Worm (Caenorhabditis elegans) whole organism, L4 larva: ENCODE measurements around the gene haao-1.
A peak's percentile ranks its signal among the peaks of the same experiment; 100 is the strongest.

Experiments
- F10B5.3 ChIP-seq: sonication (generic microtip); optimal IDR thresholded peaks from 2 replicates; lab custom pipeline; 2016; ENCODE audit warnings: mild to moderate bottlenecking, missing genetic modification characterization, missing compliant biosample characterization
- F26F4.8 ChIP-seq: fragments of 200-800 bp; sonication (Bioruptor generic); conservative IDR thresholded peaks from 2 replicates; pipeline ENCODE4 v1.3.6; 2022; ENCODE audit warnings: missing genetic modification characterization, missing compliant biosample characterization
- F44E2.7 ChIP-seq: fragments of 200-800 bp; sonication (Bioruptor generic); IDR thresholded peaks from 2 replicates; pipeline ENCODE4 v2.1.2; 2022; ENCODE audit warnings: missing genetic modification characterization, missing compliant biosample characterization
- Y5F2A.4 ChIP-seq: fragments of 200-800 bp; sonication (Bioruptor generic); optimal IDR thresholded peaks from 2 replicates; lab custom pipeline; 2018; ENCODE audit warnings: mild to moderate bottlenecking, missing genetic modification characterization, missing compliant biosample characterization
- Y75B8A.6 ChIP-seq: fragments of 200-800 bp; sonication (Bioruptor generic); IDR thresholded peaks from 2 replicates; pipeline ENCODE4 v1.3.6; 2022; ENCODE audit warnings: missing genetic modification reagents, missing genetic modification characterization, missing compliant biosample characterization
- ZK337.2 ChIP-seq: fragments of 200-800 bp; sonication (Bioruptor generic); IDR thresholded peaks from 2 replicates; pipeline ENCODE4 v1.3.6; 2022; ENCODE audit warnings: missing genetic modification reagents, missing genetic modification characterization, missing compliant biosample characterization
- aha-1 ChIP-seq: fragments of 150-350 bp; peaks from one replicate; lab custom pipeline; 2014; ENCODE audit warnings: missing biosample characterization, missing genetic modification characterization
- arid-1 ChIP-seq: fragments of 200-800 bp; sonication (Bioruptor generic); conservative IDR thresholded peaks from 2 replicates; pipeline ENCODE4 v1.3.6; 2022; ENCODE audit warnings: missing genetic modification reagents, missing genetic modification characterization, missing compliant biosample characterization
- attf-4 ChIP-seq: sonication (generic microtip); optimal IDR thresholded peaks from 3 replicates; lab custom pipeline; 2017; ENCODE audit warnings: missing biosample characterization, missing genetic modification characterization
- ceh-20 ChIP-seq: fragments of 200-800 bp; sonication (Bioruptor generic); IDR thresholded peaks from 2 replicates; pipeline ENCODE4 v1.3.6; 2022; ENCODE audit warnings: missing genetic modification reagents, missing genetic modification characterization, missing compliant biosample characterization
- ceh-82 ChIP-seq: sonication (generic microtip); optimal IDR thresholded peaks from 2 replicates; lab custom pipeline; 2017; ENCODE audit warnings: missing biosample characterization, missing genetic modification characterization
- ctbp-1 ChIP-seq: fragments of 200-800 bp; sonication (Bioruptor generic); IDR thresholded peaks from 2 replicates; pipeline ENCODE4 v1.3.6; 2022; ENCODE audit warnings: missing genetic modification reagents, missing genetic modification characterization, missing compliant biosample characterization
- daf-16 ChIP-seq, 3 experiments: sonication (generic microtip); optimal IDR thresholded peaks; 2 replicates each; lab custom pipeline; 2016 to 2017; ENCODE audit warnings: missing genetic modification characterization in 3 of 3, missing genetic modification reagents in 3 of 3, mild to moderate bottlenecking in 2 of 3, missing compliant biosample characterization in 2 of 3, missing biosample characterization in 1 of 3, moderate library complexity in 1 of 3
- dmd-6 ChIP-seq: fragments of 200-800 bp; sonication (Bioruptor generic); IDR thresholded peaks from 2 replicates; pipeline ENCODE4 v1.3.6; 2022; ENCODE audit warnings: missing genetic modification reagents, missing genetic modification characterization, missing compliant biosample characterization
- dmd-8 ChIP-seq: fragments of 200-800 bp; sonication (Bioruptor generic); IDR thresholded peaks from 2 replicates; pipeline ENCODE4 v1.3.6; 2022; ENCODE audit warnings: missing genetic modification characterization, missing compliant biosample characterization
- dve-1 ChIP-seq: sonication (generic microtip); optimal IDR thresholded peaks from 2 replicates; lab custom pipeline; 2017; ENCODE audit warnings: antibody characterized with exemption, mild to moderate bottlenecking, missing genetic modification characterization, missing compliant biosample characterization; ENCODE audit not compliant: insufficient read depth
- egl-27 ChIP-seq: sonication (generic microtip); optimal IDR thresholded peaks from 3 replicates; lab custom pipeline; 2017; ENCODE audit warnings: missing biosample characterization, missing genetic modification reagents, missing genetic modification characterization
- egl-43 ChIP-seq: fragments of 200-800 bp; sonication (Bioruptor generic); IDR thresholded peaks from 2 replicates; pipeline ENCODE4 v1.3.6; 2022; ENCODE audit warnings: missing genetic modification reagents, missing genetic modification characterization, missing compliant biosample characterization
- fkh-10 ChIP-seq: fragments of 150-350 bp; optimal IDR thresholded peaks from 2 replicates; lab custom pipeline; 2014; ENCODE audit warnings: missing biosample characterization, missing genetic modification reagents, missing genetic modification characterization
- fos-1 ChIP-seq: fragments of 150-350 bp; optimal IDR thresholded peaks from 2 replicates; lab custom pipeline; 2014; ENCODE audit warnings: missing biosample characterization, missing genetic modification characterization
- hif-1 ChIP-seq, 2 experiments: sonication (generic microtip); optimal IDR thresholded peaks; 2 replicates each; lab custom pipeline; 2016 to 2017; ENCODE audit warnings: missing compliant biosample characterization in 2 of 2, missing genetic modification characterization in 2 of 2, missing genetic modification reagents in 2 of 2, missing genotype in 2 of 2, mild to moderate bottlenecking in 1 of 2
- hlh-30 ChIP-seq: sonication (generic microtip); optimal IDR thresholded peaks from 2 replicates; lab custom pipeline; 2017; ENCODE audit warnings: antibody characterized with exemption, mild to moderate bottlenecking, missing genetic modification characterization, missing compliant biosample characterization; ENCODE audit not compliant: insufficient read depth
- lin-1 ChIP-seq: fragments of 200-800 bp; sonication (Bioruptor generic); IDR thresholded peaks from 2 replicates; pipeline ENCODE4 v1.3.6; 2022; ENCODE audit warnings: missing genetic modification reagents, missing genetic modification characterization, missing compliant biosample characterization
- lin-15B ChIP-seq: fragments of 150-350 bp; sonication (generic microtip); optimal IDR thresholded peaks from 3 replicates; lab custom pipeline; 2014; ENCODE audit warnings: missing biosample characterization, missing genetic modification characterization
- lin-29 ChIP-seq: fragments of 200-800 bp; sonication (Bioruptor generic); IDR thresholded peaks from 2 replicates; pipeline ENCODE4 v1.3.6; 2022; ENCODE audit warnings: missing genetic modification reagents, missing genetic modification characterization, missing compliant biosample characterization
- lin-38 ChIP-seq: fragments of 200-800 bp; sonication (Bioruptor generic); IDR thresholded peaks from 2 replicates; pipeline ENCODE4 v1.3.6; 2022; ENCODE audit warnings: missing genetic modification reagents, missing genetic modification characterization, missing compliant biosample characterization
- madf-5 ChIP-seq, 2 experiments: fragments of 200-800 bp; sonication (Bioruptor generic); IDR thresholded peaks; 2 replicates each; pipeline ENCODE4 v1.3.6; 2022; ENCODE audit warnings: missing compliant biosample characterization in 2 of 2, missing genetic modification characterization in 2 of 2
- madf-9 ChIP-seq: fragments of 200-800 bp; sonication (Bioruptor generic); conservative IDR thresholded peaks from 2 replicates; pipeline ENCODE4 v1.3.6; 2022; ENCODE audit warnings: missing genetic modification reagents, missing genetic modification characterization, missing compliant biosample characterization
- mxl-2 ChIP-seq: fragments of 200-800 bp; sonication (Bioruptor generic); conservative IDR thresholded peaks from 2 replicates; pipeline ENCODE4 v1.3.6; 2022; ENCODE audit warnings: missing genetic modification reagents, missing genetic modification characterization, missing compliant biosample characterization
- mxl-3 ChIP-seq: fragments of 200-800 bp; sonication (Bioruptor generic); optimal IDR thresholded peaks from 2 replicates; lab custom pipeline; 2018; ENCODE audit warnings: mild to moderate bottlenecking, missing genetic modification characterization, missing compliant biosample characterization
- nhr-10 ChIP-seq: fragments of 150-350 bp; optimal IDR thresholded peaks from 2 replicates; lab custom pipeline; 2014; ENCODE audit warnings: missing biosample characterization, missing genetic modification characterization
- nhr-102 ChIP-seq: sonication (generic microtip); optimal IDR thresholded peaks from 2 replicates; lab custom pipeline; 2016; ENCODE audit warnings: mild to moderate bottlenecking, missing genetic modification characterization, moderate library complexity, missing compliant biosample characterization
- nhr-11 ChIP-seq: fragments of 150-350 bp; optimal IDR thresholded peaks from 2 replicates; lab custom pipeline; 2014; ENCODE audit warnings: missing biosample characterization, missing genetic modification characterization
- nhr-25 ChIP-seq: sonication (generic microtip); optimal IDR thresholded peaks from 2 replicates; lab custom pipeline; 2017; ENCODE audit warnings: missing genetic modification characterization, mild to moderate bottlenecking, missing compliant biosample characterization, antibody characterized with exemption, moderate library complexity, borderline replicate concordance; ENCODE audit not compliant: insufficient read depth
- nhr-41 ChIP-seq: fragments of 200-800 bp; sonication (Bioruptor generic); IDR thresholded peaks from 2 replicates; pipeline ENCODE4 v1.3.6; 2022; ENCODE audit warnings: missing genetic modification reagents, missing genetic modification characterization, missing compliant biosample characterization
- nhr-42 ChIP-seq: fragments of 200-800 bp; sonication (Bioruptor generic); IDR thresholded peaks from 2 replicates; pipeline ENCODE4 v1.3.6; 2022; ENCODE audit warnings: missing genetic modification characterization, missing compliant biosample characterization
- nhr-48 ChIP-seq: sonication (generic microtip); optimal IDR thresholded peaks from 2 replicates; lab custom pipeline; 2016; ENCODE audit warnings: mild to moderate bottlenecking, missing genetic modification characterization, missing compliant biosample characterization
- rbr-2 ChIP-seq: sonication (generic microtip); optimal IDR thresholded peaks from 2 replicates; lab custom pipeline; 2016; ENCODE audit warnings: missing genotype, missing genetic modification characterization, missing compliant biosample characterization
- saeg-2 ChIP-seq: fragments of 200-800 bp; sonication (Bioruptor generic); IDR thresholded peaks from 2 replicates; pipeline ENCODE4 v1.3.6; 2022; ENCODE audit warnings: missing genetic modification reagents, missing genetic modification characterization, missing compliant biosample characterization
- sdz-12 ChIP-seq: fragments of 200-800 bp; sonication (Bioruptor generic); optimal IDR thresholded peaks from 2 replicates; lab custom pipeline; 2018; ENCODE audit warnings: mild to moderate bottlenecking, missing genetic modification characterization, missing compliant biosample characterization
- set-16 ChIP-seq: fragments of 200-800 bp; sonication (Bioruptor generic); IDR thresholded peaks from 2 replicates; pipeline ENCODE4 v1.3.6; 2022; ENCODE audit warnings: missing genetic modification reagents, missing genetic modification characterization, missing compliant biosample characterization
- spr-3 ChIP-seq: fragments of 200-800 bp; sonication (Bioruptor generic); optimal IDR thresholded peaks from 2 replicates; lab custom pipeline; 2018; ENCODE audit warnings: mild to moderate bottlenecking, missing genetic modification characterization, missing compliant biosample characterization
- tag-97 ChIP-seq: fragments of 200-800 bp; sonication (Bioruptor generic); IDR thresholded peaks from 2 replicates; pipeline ENCODE4 v1.3.6; 2022; ENCODE audit warnings: missing genetic modification characterization, missing compliant biosample characterization
- tra-1 ChIP-seq: fragments of 200-800 bp; sonication (Bioruptor generic); IDR thresholded peaks from 2 replicates; pipeline ENCODE4 v1.3.6; 2022; ENCODE audit warnings: missing genetic modification reagents, missing genetic modification characterization, missing compliant biosample characterization
- unc-130 ChIP-seq: sonication (generic microtip); optimal IDR thresholded peaks from 2 replicates; lab custom pipeline; 2016; ENCODE audit warnings: missing genetic modification reagents, missing genetic modification characterization, missing compliant biosample characterization
- unc-39 ChIP-seq: sonication (generic microtip); optimal IDR thresholded peaks from 2 replicates; lab custom pipeline; 2017; ENCODE audit warnings: missing biosample characterization, missing genetic modification characterization
- zag-1 ChIP-seq: fragments of 150-350 bp; optimal IDR thresholded peaks from 2 replicates; lab custom pipeline; 2014; ENCODE audit warnings: missing biosample characterization, missing genetic modification characterization
- zfp-2 ChIP-seq: sonication (generic microtip); optimal IDR thresholded peaks from 2 replicates; lab custom pipeline; 2016; ENCODE audit warnings: mild to moderate bottlenecking, missing genetic modification characterization, missing compliant biosample characterization
- zip-11 ChIP-seq: fragments of 200-800 bp; sonication (Bioruptor generic); IDR thresholded peaks from 2 replicates; pipeline ENCODE4 v1.3.6; 2022; ENCODE audit warnings: missing genetic modification characterization, missing compliant biosample characterization
- zip-2 ChIP-seq: fragments of 150-350 bp; optimal IDR thresholded peaks from 2 replicates; lab custom pipeline; 2014; ENCODE audit warnings: missing biosample characterization, missing genetic modification characterization
- ztf-7 ChIP-seq: fragments of 150-350 bp; optimal IDR thresholded peaks from 2 replicates; lab custom pipeline; 2014; ENCODE audit warnings: missing biosample characterization, missing genetic modification characterization

haao-1 gene

DNA sequence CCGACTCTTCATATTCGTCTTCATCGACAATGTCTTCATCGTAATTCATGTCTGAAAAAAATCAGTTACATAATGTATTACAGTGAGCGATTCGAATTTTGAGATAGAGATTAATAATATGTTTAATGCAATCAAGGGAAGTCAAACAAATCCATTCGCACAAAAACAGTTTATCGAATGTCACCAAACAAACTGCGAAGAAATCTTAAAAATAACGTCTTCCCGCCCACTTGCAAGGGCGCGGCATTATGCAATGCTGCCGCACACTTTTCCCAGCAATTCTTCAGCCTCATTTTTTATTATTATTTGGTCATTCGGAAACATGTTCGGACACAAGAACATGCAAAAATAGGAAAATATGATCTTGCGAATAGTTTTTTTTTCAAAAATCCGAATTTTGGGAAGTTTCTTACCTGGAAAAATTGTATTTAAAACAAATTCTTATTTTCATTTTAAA, 39.5 kb downstream of the haao-1 start, which contains the start of gene mdf-1 (continued):
- TF ChIP-seq ztf-7 (tag; lab: Kevin White, UChicago) (no peak), nhr-48 (tag; lab: Kevin White, UChicago) (no peak), hif-1 (tag; optimal IDR thresholded peaks at IDR 0.05; lab: Kevin White, UChicago) (peak in 1 of 2 experiments; percentile 33), ceh-20 (GFP tag; lab: Robert Waterston, UW) (no peak), fos-1 (tag; lab: Kevin White, UChicago) (no peak), lin-29 (no peak), ZK337.2 (GFP tag; lab: Robert Waterston, UW) (no peak), nhr-102 (tag; lab: Kevin White, UChicago) (no peak), zfp-2 (no peak), dmd-8 (GFP tag; lab: Robert Waterston, UW) (no peak), tra-1 (GFP tag; lab: Robert Waterston, UW) (no peak), saeg-2 (GFP tag; lab: Robert Waterston, UW) (no peak), lin-38 (GFP tag; lab: Robert Waterston, UW) (peak; percentile 61), arid-1 (peak; percentile 36), lin-15B (tag; lab: Kevin White, UChicago) (no peak), madf-5 (GFP tag; IDR thresholded peaks at IDR 0.05; lab: Robert Waterston, UW) (no peak), nhr-25 (tag; lab: Kevin White, UChicago) (no peak), zip-11 (no peak), ctbp-1 (GFP tag; lab: Robert Waterston, UW) (no peak), madf-9 (GFP tag; lab: Robert Waterston, UW) (peak; percentile 38; the same call in 1 of the 2 replicates), nhr-11 (peak; percentile 26), unc-39 (tag; lab: Kevin White, UChicago) (no peak), lin-1 (GFP tag; lab: Robert Waterston, UW) (no peak), Y75B8A.6 (GFP tag; lab: Robert Waterston, UW) (no peak), aha-1 (tag; lab: Kevin White, UChicago) (peak; percentile 87), ceh-82 (tag; lab: Kevin White, UChicago) (no peak), zag-1 (tag; lab: Kevin White, UChicago) (no peak), hlh-30 (tag; lab: Kevin White, UChicago) (peak; percentile 58), egl-43 (no peak), dve-1 (tag; lab: Kevin White, UChicago) (peak; percentile 75), zip-2 (no peak), nhr-42 (GFP tag; lab: Robert Waterston, UW) (no peak), F26F4.8 (GFP tag; lab: Robert Waterston, UW) (no peak), mxl-2 (no peak), F10B5.3 (tag; lab: Kevin White, UChicago) (no peak), attf-4 (tag; lab: Kevin White, UChicago) (no peak), nhr-41 (GFP tag; lab: Robert Waterston, UW) (no peak), mxl-3 (no peak), nhr-10 (tag; lab: Kevin White, UChicago) (peak; percentile 5), daf-16 (GFP tag; optimal IDR thresholded peaks at IDR 0.05; lab: Kevin White, UChicago) (no peak), daf-16 (tag; optimal IDR thresholded peaks at IDR 0.05; lab: Kevin White, UChicago) (peak; percentile 49), set-16 (GFP tag; lab: Robert Waterston, UW) (no peak), tag-97 (GFP tag; lab: Robert Waterston, UW) (no peak), Y5F2A.4 (GFP tag; lab: Kevin White, UChicago) (no peak), F44E2.7 (GFP tag; lab: Robert Waterston, UW) (no peak), unc-130 (no peak), spr-3 (GFP tag; lab: Kevin White, UChicago) (no peak), dmd-6 (GFP tag; lab: Robert Waterston, UW) (peak; percentile 19; the same call in 1 of the 2 replicates), egl-27 (tag; lab: Kevin White, UChicago) (no peak), rbr-2 (peak; percentile 57), sdz-12 (no peak), fkh-10 (no peak)
